Worm (Caenorhabditis elegans): ENCODE measurements around the gene Y46E12A.3.

DNA sequence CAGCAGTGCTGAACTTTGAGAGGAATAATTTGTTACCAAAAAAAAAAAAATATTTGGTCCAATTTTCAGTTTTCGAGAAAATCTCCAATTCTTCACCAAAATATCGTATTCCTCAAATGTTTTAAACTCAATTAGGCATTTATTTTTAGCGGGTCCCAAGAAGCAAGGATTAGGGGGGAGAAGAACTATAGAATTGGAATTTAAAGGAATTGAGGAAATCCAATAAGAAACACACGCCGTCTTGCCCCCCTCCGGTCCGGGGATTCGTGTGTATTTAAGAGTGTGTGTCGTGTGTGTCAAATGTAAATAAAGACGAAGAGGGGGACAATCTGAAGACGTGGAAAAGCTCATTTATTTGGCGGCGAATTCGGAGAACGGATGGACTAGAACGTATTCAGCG lies 21.3 kb downstream of the Y46E12A.3 start:
- TF ChIP-seq xnd-1 (tag; optimal IDR thresholded peaks at IDR 0.05) (no peak), unc-62 (GFP tag; optimal IDR thresholded peaks at IDR 0.05) (no peak), efl-1 (GFP tag; optimal IDR thresholded peaks at IDR 0.05) (no peak), K11D2.4 (GFP tag; IDR thresholded peaks at IDR 0.05) (no peak), nhr-120 (GFP tag; IDR thresholded peaks at IDR 0.05) (no peak)
